Worm (Caenorhabditis elegans) whole organism, L1 larva: ENCODE data around the gene nlp-35.

Source experiments
- C04F5.9 ChIP-seq: sonication (generic microtip); optimal IDR thresholded peaks from 2 replicates; lab custom pipeline; 2016; ENCODE audit warnings: missing genetic modification characterization, missing compliant biosample characterization
- C16A3.4 ChIP-seq: fragments of 150-350 bp; optimal IDR thresholded peaks from 2 replicates; lab custom pipeline; 2014; ENCODE audit warnings: missing biosample characterization, missing genetic modification characterization
- C34B4.2 ChIP-seq: sonication (generic microtip); optimal IDR thresholded peaks from 2 replicates; lab custom pipeline; 2017; ENCODE audit warnings: mild to moderate bottlenecking, missing genetic modification characterization, missing compliant biosample characterization
- F16B12.6 ChIP-seq: fragments of 150-350 bp; optimal IDR thresholded peaks from 2 replicates; lab custom pipeline; 2014; ENCODE audit warnings: missing biosample characterization, missing genetic modification characterization
- Y116A8C.19 ChIP-seq: sonication (generic microtip); optimal IDR thresholded peaks from 2 replicates; lab custom pipeline; 2016; ENCODE audit warnings: missing compliant biosample characterization, missing genetic modification characterization, borderline replicate concordance
- ama-1 ChIP-seq: fragments of 150-350 bp; optimal IDR thresholded peaks from 2 replicates; lab custom pipeline; 2014
- blmp-1 ChIP-seq: fragments of 150-350 bp; optimal IDR thresholded peaks from 2 replicates; lab custom pipeline; 2014; ENCODE audit warnings: missing biosample characterization, missing genetic modification characterization
- ceh-8 ChIP-seq: fragments of 200-800 bp; sonication (Bioruptor generic); optimal IDR thresholded peaks from 2 replicates; lab custom pipeline; 2018; ENCODE audit warnings: mild to moderate bottlenecking, missing genetic modification characterization, moderate library complexity, missing compliant biosample characterization
- ceh-82 ChIP-seq, 3 experiments: fragments of 150-350 bp in 1 of 3; sonication (generic microtip) in 2 of 3; optimal IDR thresholded peaks; 2 replicates each; lab custom pipeline; 2014 to 2017; ENCODE audit warnings: missing biosample characterization in 3 of 3, missing genetic modification characterization in 3 of 3
- ces-1 ChIP-seq: fragments of 150-350 bp; optimal IDR thresholded peaks from 2 replicates; lab custom pipeline; 2014; ENCODE audit warnings: missing biosample characterization, missing genetic modification reagents, missing genetic modification characterization
- efl-1 ChIP-seq, 4 experiments: fragments of 150-350 bp; optimal IDR thresholded peaks in 3 of 4; peaks in 1 of 4; 1 replicate in 1 of 4; 2 replicates in 3 of 4; lab custom pipeline; 2014; ENCODE audit warnings: missing biosample characterization in 2 of 4, missing genetic modification characterization in 2 of 4, missing genetic modification reagents in 2 of 4
- egl-13 ChIP-seq: sonication (generic microtip); optimal IDR thresholded peaks from 2 replicates; lab custom pipeline; 2016; ENCODE audit warnings: missing genotype, missing genetic modification reagents, missing genetic modification characterization, missing compliant biosample characterization
- egl-27 ChIP-seq, 2 experiments: fragments of 150-350 bp in 1 of 2; sonication (generic microtip); optimal IDR thresholded peaks; 3 replicates each; lab custom pipeline; 2017 to 2018; ENCODE audit warnings: missing biosample characterization in 2 of 2, missing genetic modification characterization in 2 of 2, missing genetic modification reagents in 2 of 2
- elt-2 ChIP-seq: sonication (generic microtip); optimal IDR thresholded peaks from 2 replicates; lab custom pipeline; 2016; ENCODE audit warnings: missing genetic modification characterization, mild to moderate bottlenecking, inconsistent platforms, missing compliant biosample characterization, missing genetic modification reagents
- elt-3 ChIP-seq, 6 experiments: fragments of 150-350 bp in 1 of 6; sonication (generic microtip); optimal IDR thresholded peaks; 2 replicates each; lab custom pipeline; 2017 to 2018; ENCODE audit warnings: missing biosample characterization in 6 of 6, missing genetic modification characterization in 6 of 6, inconsistent platforms in 1 of 6
- ets-5 ChIP-seq: fragments of 200-800 bp; sonication (Bioruptor generic); IDR thresholded peaks from 2 replicates; pipeline ENCODE4 v1.3.6; 2022; ENCODE audit warnings: missing genetic modification characterization, missing compliant biosample characterization
- fkh-10 ChIP-seq: sonication (generic microtip); optimal IDR thresholded peaks from 2 replicates; lab custom pipeline; 2017; ENCODE audit warnings: missing biosample characterization, missing genetic modification reagents, missing genetic modification characterization
- fos-1 ChIP-seq: fragments of 150-350 bp; optimal IDR thresholded peaks from 2 replicates; lab custom pipeline; 2014; ENCODE audit warnings: missing biosample characterization, missing genetic modification characterization
- grh-1 ChIP-seq: fragments of 200-800 bp; sonication (Bioruptor generic); IDR thresholded peaks from 2 replicates; pipeline ENCODE4 v1.3.6; 2022; ENCODE audit warnings: missing genetic modification reagents, missing genetic modification characterization, missing compliant biosample characterization
- hlh-17 ChIP-seq: fragments of 200-800 bp; sonication (Bioruptor generic); optimal IDR thresholded peaks from 2 replicates; lab custom pipeline; 2018; ENCODE audit warnings: missing genetic modification characterization, mild to moderate bottlenecking, missing compliant biosample characterization, moderate library complexity, borderline replicate concordance
- hlh-4 ChIP-seq: sonication (generic microtip); optimal IDR thresholded peaks from 2 replicates; lab custom pipeline; 2016; ENCODE audit warnings: mild to moderate bottlenecking, missing genetic modification characterization, missing compliant biosample characterization
- hpl-2 ChIP-seq: fragments of 150-350 bp; optimal IDR thresholded peaks from 2 replicates; lab custom pipeline; 2014; ENCODE audit warnings: missing biosample characterization, missing genetic modification reagents, missing genetic modification characterization
- jun-1 ChIP-seq: fragments of 150-350 bp; optimal IDR thresholded peaks from 2 replicates; lab custom pipeline; 2014; ENCODE audit warnings: missing biosample characterization, missing genetic modification reagents, missing genetic modification characterization
- lin-14 ChIP-seq: fragments of 200-800 bp; sonication (Bioruptor generic); optimal IDR thresholded peaks from 2 replicates; lab custom pipeline; 2018; ENCODE audit warnings: mild to moderate bottlenecking, missing genetic modification characterization, moderate library complexity, missing compliant biosample characterization
- lin-15B ChIP-seq: fragments of 150-350 bp; sonication (generic microtip); optimal IDR thresholded peaks from 3 replicates; lab custom pipeline; 2014; ENCODE audit warnings: missing biosample characterization, missing genetic modification characterization
- lin-39 ChIP-seq: fragments of 150-350 bp; optimal IDR thresholded peaks from 2 replicates; lab custom pipeline; 2014; ENCODE audit warnings: missing biosample characterization, missing genetic modification reagents, missing genetic modification characterization
- mdl-1 ChIP-seq, 2 experiments: fragments of 150-350 bp; optimal IDR thresholded peaks; 2 replicates each; lab custom pipeline; 2014 to 2017; ENCODE audit warnings: missing biosample characterization in 2 of 2, missing genetic modification characterization in 2 of 2, inconsistent platforms in 1 of 2
- mef-2 ChIP-seq: fragments of 150-350 bp; optimal IDR thresholded peaks from 2 replicates; lab custom pipeline; 2014; ENCODE audit warnings: missing biosample characterization, missing genetic modification characterization
- mep-1 ChIP-seq: fragments of 150-350 bp; optimal IDR thresholded peaks from 2 replicates; lab custom pipeline; 2014; ENCODE audit warnings: missing biosample characterization, missing genetic modification characterization
- nhr-11 ChIP-seq: fragments of 150-350 bp; optimal IDR thresholded peaks from 2 replicates; lab custom pipeline; 2014; ENCODE audit warnings: missing biosample characterization, missing genetic modification characterization
- nhr-12 ChIP-seq: sonication (generic microtip); optimal IDR thresholded peaks from 2 replicates; lab custom pipeline; 2017; ENCODE audit warnings: missing biosample characterization, missing genetic modification characterization
- nhr-19 ChIP-seq: fragments of 200-800 bp; sonication (Bioruptor generic); conservative IDR thresholded peaks from 2 replicates; pipeline ENCODE4 v1.3.6; 2022; ENCODE audit warnings: missing genetic modification characterization, missing compliant biosample characterization
- nhr-237 ChIP-seq: fragments of 150-350 bp; optimal IDR thresholded peaks from 2 replicates; lab custom pipeline; 2014; ENCODE audit warnings: missing biosample characterization, missing genetic modification characterization
- nhr-28 ChIP-seq: fragments of 150-350 bp; optimal IDR thresholded peaks from 2 replicates; lab custom pipeline; 2014; ENCODE audit warnings: missing biosample characterization, missing genetic modification characterization
- nhr-85 ChIP-seq: sonication (generic microtip); peaks from one replicate; lab custom pipeline; 2016; ENCODE audit warnings: missing genetic modification characterization, inconsistent platforms, missing compliant biosample characterization
- nhr-90 ChIP-seq: sonication (generic microtip); optimal IDR thresholded peaks from 2 replicates; lab custom pipeline; 2016; ENCODE audit warnings: mild to moderate bottlenecking, missing genetic modification characterization, missing compliant biosample characterization; ENCODE audit not compliant: poor library complexity
- pag-3 ChIP-seq: sonication (generic microtip); optimal IDR thresholded peaks from 2 replicates; lab custom pipeline; 2017; ENCODE audit warnings: missing genetic modification characterization, mild to moderate bottlenecking, missing compliant biosample characterization, antibody characterized with exemption, borderline replicate concordance; ENCODE audit not compliant: insufficient read depth
- pax-3 ChIP-seq: fragments of 200-800 bp; sonication (Bioruptor generic); optimal IDR thresholded peaks from 2 replicates; lab custom pipeline; 2018; ENCODE audit warnings: mild to moderate bottlenecking, missing genetic modification characterization, moderate library complexity, missing compliant biosample characterization
- skn-1 ChIP-seq: fragments of 150-350 bp; optimal IDR thresholded peaks from 2 replicates; lab custom pipeline; 2014; ENCODE audit warnings: missing biosample characterization, missing genetic modification characterization
- snpc-4 ChIP-seq: fragments of 150-350 bp; optimal IDR thresholded peaks from 2 replicates; lab custom pipeline; 2014; ENCODE audit warnings: missing biosample characterization, missing genetic modification characterization
- snu-23 ChIP-seq: sonication (generic microtip); optimal IDR thresholded peaks from 2 replicates; lab custom pipeline; 2016; ENCODE audit warnings: missing genetic modification characterization, missing compliant biosample characterization
- sptf-1 ChIP-seq: fragments of 150-350 bp; optimal IDR thresholded peaks from 2 replicates; lab custom pipeline; 2014; ENCODE audit warnings: missing biosample characterization, missing genetic modification characterization
- sup-37 ChIP-seq: fragments of 200-800 bp; sonication (Bioruptor generic); optimal IDR thresholded peaks from 2 replicates; lab custom pipeline; 2018; ENCODE audit warnings: mild to moderate bottlenecking, missing genetic modification characterization, missing compliant biosample characterization
- tbx-2 ChIP-seq: sonication (generic microtip); optimal IDR thresholded peaks from 2 replicates; lab custom pipeline; 2016; ENCODE audit warnings: missing genetic modification characterization, missing compliant biosample characterization
- tlp-1 ChIP-seq: fragments of 150-350 bp; optimal IDR thresholded peaks from 2 replicates; lab custom pipeline; 2014; ENCODE audit warnings: missing biosample characterization, missing genetic modification characterization
- unc-130 ChIP-seq: fragments of 150-350 bp; optimal IDR thresholded peaks from 2 replicates; lab custom pipeline; 2017; ENCODE audit warnings: missing biosample characterization, missing genetic modification characterization, inconsistent platforms
- unc-30 ChIP-seq: sonication (generic microtip); optimal IDR thresholded peaks from 2 replicates; lab custom pipeline; 2017; ENCODE audit warnings: missing biosample characterization, missing genetic modification characterization
- unc-62 ChIP-seq: fragments of 150-350 bp; optimal IDR thresholded peaks from 2 replicates; lab custom pipeline; 2014; ENCODE audit warnings: missing biosample characterization, missing genetic modification reagents, missing genetic modification characterization
- unc-86 ChIP-seq: sonication (generic microtip); optimal IDR thresholded peaks from 2 replicates; lab custom pipeline; 2016; ENCODE audit warnings: missing genetic modification characterization, missing compliant biosample characterization
- zag-1 ChIP-seq: fragments of 150-350 bp; optimal IDR thresholded peaks from 2 replicates; lab custom pipeline; 2014; ENCODE audit warnings: missing biosample characterization, missing genetic modification characterization

The nlp-35 gene

DNA sequence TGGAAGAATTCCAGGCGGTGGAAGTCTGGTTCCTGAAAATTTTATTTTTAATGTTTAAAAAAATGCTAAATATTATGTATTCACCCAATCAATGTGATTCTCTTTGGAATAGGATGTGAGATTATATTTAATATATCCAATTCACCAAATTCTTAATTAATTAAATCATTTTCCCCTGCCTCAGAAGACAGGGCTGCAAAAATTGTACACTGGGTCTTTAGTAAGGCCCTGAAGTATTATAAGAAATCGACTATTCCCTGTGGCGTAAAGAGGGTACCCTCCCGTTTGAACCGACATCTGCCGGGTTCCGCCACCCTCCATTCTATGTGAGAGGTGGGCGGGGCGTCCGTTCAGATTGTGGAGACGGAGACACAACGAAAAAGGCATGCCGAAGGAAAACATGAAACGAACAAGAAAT, 7.5 kb downstream of the nlp-35 start (continued):
- TF ChIP-seq snpc-4 (tag; lab: Kevin White, UChicago) = peak; percentile 99
- no peak for TF ChIP-seq sptf-1 (tag; lab: Kevin White, UChicago)
- no peak for TF ChIP-seq elt-2
- TF ChIP-seq lin-14 (GFP tag; lab: Kevin White, UChicago) = peak; percentile 89
- peak; percentile 87 for TF ChIP-seq nhr-19
- TF ChIP-seq hpl-2 (GFP tag; lab: Kevin White, UChicago) = no peak
- TF ChIP-seq mdl-1 (tag; optimal IDR thresholded peaks at IDR 0.05; lab: Kevin White, UChicago) = peak in 1 of 2 experiments; percentile 76
- TF ChIP-seq nhr-85 = peak; percentile 96
- peak; percentile 67 for TF ChIP-seq sup-37 (GFP tag; lab: Kevin White, UChicago)
- no peak for TF ChIP-seq tlp-1 (tag; lab: Kevin White, UChicago)
- no peak for TF ChIP-seq pag-3 (tag; lab: Kevin White, UChicago)
- TF ChIP-seq nhr-12 = no peak
- TF ChIP-seq fkh-10 = peak; percentile 29
- TF ChIP-seq tbx-2 (tag; lab: Kevin White, UChicago) = peak; percentile 82
- TF ChIP-seq unc-30 (tag; lab: Kevin White, UChicago) = no peak
- peak; percentile 48 for TF ChIP-seq mef-2
- peak in 5 of 6 experiments; percentile 31 to 61 (median 47) for TF ChIP-seq elt-3 (tag; optimal IDR thresholded peaks at IDR 0.05; lab: Kevin White, UChicago)
- peak; percentile 85 for TF ChIP-seq ceh-8
- TF ChIP-seq pax-3 (tag; lab: Kevin White, UChicago) = peak; percentile 67
- peak; percentile 82 for TF ChIP-seq lin-39 (tag; lab: Kevin White, UChicago)
- TF ChIP-seq lin-15B = peak; percentile 45
- peak; percentile 40 for TF ChIP-seq nhr-237
- TF ChIP-seq egl-13 (tag; lab: Kevin White, UChicago) = peak; percentile 72
- no peak for TF ChIP-seq C34B4.2 (tag; lab: Kevin White, UChicago)
- TF ChIP-seq zag-1 (tag; lab: Kevin White, UChicago) = no peak
- TF ChIP-seq unc-62 (GFP tag; lab: Kevin White, UChicago) = no peak
- TF ChIP-seq hlh-17 (GFP tag; lab: Kevin White, UChicago) = no peak
- peak; percentile 89 for TF ChIP-seq nhr-90 (tag; lab: Kevin White, UChicago)
- TF ChIP-seq egl-27 (tag; optimal IDR thresholded peaks at IDR 0.05; lab: Kevin White, UChicago) = peak in 1 of 2 experiments; percentile 2
- no peak for TF ChIP-seq hlh-4
- peak; percentile 63 for TF ChIP-seq fos-1
- peak; percentile 64 for TF ChIP-seq F16B12.6 (tag; lab: Kevin White, UChicago)
- no peak for TF ChIP-seq nhr-28 (tag; lab: Kevin White, UChicago)
- TF ChIP-seq unc-130 (tag; lab: Kevin White, UChicago) = peak; percentile 7
- TF ChIP-seq blmp-1 (tag; lab: Kevin White, UChicago) = peak; percentile 56
- TF ChIP-seq ceh-82 (tag; optimal IDR thresholded peaks at IDR 0.05; lab: Kevin White, UChicago) = peak; percentile 84 to 87 (median 86)
- TF ChIP-seq grh-1 (GFP tag; lab: Robert Waterston, UW) = peak; percentile 81
- TF ChIP-seq unc-86 (tag; lab: Kevin White, UChicago) = peak; percentile 82
- TF ChIP-seq efl-1 (optimal IDR thresholded peaks at IDR 0.05; lab: Kevin White, UChicago) = peak; percentile 73 to 78
- peak; percentile 61 to 97 for TF ChIP-seq efl-1 (GFP tag; optimal IDR thresholded peaks at IDR 0.05 in 1 of 2; lab: Kevin White, UChicago)
- TF ChIP-seq ets-5 = no peak
- TF ChIP-seq Y116A8C.19 (tag; lab: Kevin White, UChicago) = no peak
- peak; percentile 87 for TF ChIP-seq ama-1
- peak; percentile 74 for TF ChIP-seq mep-1 (tag; lab: Kevin White, UChicago)
- peak; percentile 92 for TF ChIP-seq snu-23 (GFP tag; lab: Kevin White, UChicago)
- TF ChIP-seq nhr-11 (tag; lab: Kevin White, UChicago) = peak; percentile 17
- TF ChIP-seq skn-1 = peak; percentile 59
- TF ChIP-seq ces-1 (GFP tag; lab: Kevin White, UChicago) = no peak
- TF ChIP-seq C04F5.9 (tag; lab: Kevin White, UChicago) = peak; percentile 62
- peak; percentile 65 for TF ChIP-seq C16A3.4 (tag; lab: Kevin White, UChicago)
- peak; percentile 52 for TF ChIP-seq jun-1 (tag; lab: Kevin White, UChicago)
- TF ChIP-seq, all 84 proteins: peak for 57
